Fruit fly (Drosophila melanogaster): ENCODE measurements around the gene Abp1.

Abp1 gene

dm6 chr3L:13486041-13486859 lies at the start of gene Abp1, which contains the start of gene Tgi:
Abp1 (minus strand) TSS chr3L:13486280.
Tgi (plus strand) TSS chr3L:13486797.
- no peak for TF ChIP-seq pan (optimal IDR thresholded peaks at IDR 0.05)
- no peak for TF ChIP-seq Dll (optimal IDR thresholded peaks at IDR 0.05)
- TF ChIP-seq usp (GFP tag; optimal IDR thresholded peaks at IDR 0.05), result no peak
- no peak for TF ChIP-seq psq (optimal IDR thresholded peaks at IDR 0.05)
- TF ChIP-seq EcR (GFP tag; optimal IDR thresholded peaks at IDR 0.05), result no peak

DNA sequence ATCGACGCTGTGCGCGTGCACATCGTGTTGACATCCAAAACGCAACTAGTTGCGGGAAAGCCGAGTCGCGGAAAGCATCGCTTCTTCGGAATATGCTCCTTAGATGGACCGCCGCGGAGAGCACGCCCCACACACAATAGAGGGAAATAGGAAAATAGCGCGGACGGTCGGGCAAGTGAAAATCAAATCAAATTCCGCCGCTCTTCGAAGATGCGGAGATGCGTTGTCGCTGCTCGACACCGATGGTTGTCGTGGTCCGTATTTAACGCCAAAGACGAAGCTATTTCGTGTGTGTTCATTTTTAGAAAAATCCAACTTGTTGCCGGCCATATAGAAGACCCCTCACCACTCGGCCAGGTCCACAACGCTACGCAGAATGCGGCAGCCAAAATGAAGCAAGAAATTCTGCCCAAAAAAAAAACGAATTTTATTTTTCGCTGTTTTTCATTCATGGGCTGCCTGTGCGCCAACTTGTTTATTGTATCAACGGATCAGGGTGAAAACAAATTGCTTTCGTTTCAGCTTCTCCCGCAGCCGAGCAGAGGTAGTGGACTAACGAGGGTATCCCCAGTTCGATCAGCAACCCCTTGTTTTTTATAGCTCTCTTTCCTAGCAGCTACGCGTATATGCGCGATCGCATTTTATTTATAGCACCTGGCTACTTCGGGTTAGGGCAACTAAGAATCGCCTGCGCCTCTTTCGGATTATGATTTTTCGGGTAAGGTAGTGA lies 33.6 kb upstream of the Abp1 start, which contains the start of gene CG10710:
Gene CG10710, minus strand, starts transcription at position 51 of the 730 bp plus-strand sequence.
- TF ChIP-seq psq (optimal IDR thresholded peaks at IDR 0.05) (no peak), Dll (optimal IDR thresholded peaks at IDR 0.05) (no peak), pan (optimal IDR thresholded peaks at IDR 0.05) (no peak), EcR (GFP tag; optimal IDR thresholded peaks at IDR 0.05) (no peak), usp (GFP tag; optimal IDR thresholded peaks at IDR 0.05) (no peak), CG8478 (optimal IDR thresholded peaks at IDR 0.05) (no peak)

dm6 chr3L:13513112-13513538 lies 27.0 kb upstream of the Abp1 start, which contains the start of the genes Vps36 and Liprin-beta:
Vps36 (minus strand) TSS chr3L:13513112.
Liprin-beta (plus strand) TSS chr3L:13513254.
- TF ChIP-seq usp (GFP tag; optimal IDR thresholded peaks at IDR 0.05) (no peak), pan (optimal IDR thresholded peaks at IDR 0.05) (no peak), Dll (optimal IDR thresholded peaks at IDR 0.05) (no peak), CG8478 (optimal IDR thresholded peaks at IDR 0.05) (no peak), psq (optimal IDR thresholded peaks at IDR 0.05) (no peak), EcR (GFP tag; optimal IDR thresholded peaks at IDR 0.05) (no peak)

- TF ChIP-seq pan (optimal IDR thresholded peaks at IDR 0.05), result no peak
- no peak for TF ChIP-seq usp (GFP tag; optimal IDR thresholded peaks at IDR 0.05)
- no peak for TF ChIP-seq EcR (GFP tag; optimal IDR thresholded peaks at IDR 0.05)
- no peak for TF ChIP-seq Dll (optimal IDR thresholded peaks at IDR 0.05)
- no peak for TF ChIP-seq CG8478 (optimal IDR thresholded peaks at IDR 0.05)
- TF ChIP-seq psq (optimal IDR thresholded peaks at IDR 0.05), result no peak
These were observed 17.6 kb upstream of the Abp1 start for dm6 chr3L:13503631-13504030.

DNA sequence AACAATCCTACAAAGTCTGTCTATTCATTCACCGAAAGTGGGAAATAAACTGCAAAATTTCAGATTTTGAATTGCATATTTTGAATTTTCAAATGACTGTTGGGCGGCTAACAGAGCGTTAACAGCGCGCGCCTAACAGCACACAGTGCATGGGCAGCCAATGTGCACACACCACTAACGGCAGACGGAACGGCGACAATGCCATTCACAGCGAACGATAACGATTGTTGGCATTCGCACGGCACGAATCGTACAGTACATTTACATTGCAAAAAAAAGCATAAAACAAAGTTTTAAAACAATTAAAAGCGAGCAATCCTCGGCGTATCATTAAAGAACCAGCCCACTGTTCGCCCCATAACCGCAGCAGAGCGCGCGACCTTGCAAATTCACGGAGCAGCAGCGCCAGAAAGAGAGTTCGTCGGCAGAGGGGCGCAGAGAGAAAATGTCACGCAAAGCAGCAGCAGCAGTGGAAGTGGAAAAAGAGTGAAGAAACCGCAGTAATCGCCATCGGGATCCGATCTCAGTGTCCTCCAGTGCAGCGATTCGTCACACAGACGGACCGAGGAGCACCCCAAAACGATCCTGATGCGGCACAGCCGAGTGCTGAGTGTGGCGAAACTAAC lies 16.5 kb upstream of the Abp1 start, which contains the start of gene Spt20:
Gene Spt20, plus strand, starts transcription at position 224 of the 626 bp plus-strand sequence.
- no peak for TF ChIP-seq Dll (optimal IDR thresholded peaks at IDR 0.05)
- no peak for TF ChIP-seq pan (optimal IDR thresholded peaks at IDR 0.05)
- no peak for TF ChIP-seq CG8478 (optimal IDR thresholded peaks at IDR 0.05)
- no peak for TF ChIP-seq psq (optimal IDR thresholded peaks at IDR 0.05)
- TF ChIP-seq usp (GFP tag; optimal IDR thresholded peaks at IDR 0.05), result no peak
- no peak for TF ChIP-seq EcR (GFP tag; optimal IDR thresholded peaks at IDR 0.05)

dm6 chr3L:13499932-13500719 lies 14.0 kb upstream of the Abp1 start:
- TF ChIP-seq usp (GFP tag; optimal IDR thresholded peaks at IDR 0.05), result no peak
- TF ChIP-seq EcR (GFP tag; optimal IDR thresholded peaks at IDR 0.05), result no peak
- no peak for TF ChIP-seq CG8478 (optimal IDR thresholded peaks at IDR 0.05)
- no peak for TF ChIP-seq pan (optimal IDR thresholded peaks at IDR 0.05)
- TF ChIP-seq Dll (optimal IDR thresholded peaks at IDR 0.05), result no peak

- TF ChIP-seq EcR (GFP tag; optimal IDR thresholded peaks at IDR 0.05) (no peak), usp (GFP tag; optimal IDR thresholded peaks at IDR 0.05) (no peak), CG8478 (optimal IDR thresholded peaks at IDR 0.05) (no peak), pan (optimal IDR thresholded peaks at IDR 0.05) (no peak), Dll (optimal IDR thresholded peaks at IDR 0.05) (no peak), psq (optimal IDR thresholded peaks at IDR 0.05) (no peak)
These were observed 13.5 kb upstream of the Abp1 start for dm6 chr3L:13499531-13499930.

- TF ChIP-seq Dll (optimal IDR thresholded peaks at IDR 0.05) (no peak), pan (optimal IDR thresholded peaks at IDR 0.05) (no peak), usp (GFP tag; optimal IDR thresholded peaks at IDR 0.05) (no peak), psq (optimal IDR thresholded peaks at IDR 0.05) (no peak), CG8478 (optimal IDR thresholded peaks at IDR 0.05) (no peak)
These were observed 11.8 kb upstream of the Abp1 start for dm6 chr3L:13497720-13498355.

DNA sequence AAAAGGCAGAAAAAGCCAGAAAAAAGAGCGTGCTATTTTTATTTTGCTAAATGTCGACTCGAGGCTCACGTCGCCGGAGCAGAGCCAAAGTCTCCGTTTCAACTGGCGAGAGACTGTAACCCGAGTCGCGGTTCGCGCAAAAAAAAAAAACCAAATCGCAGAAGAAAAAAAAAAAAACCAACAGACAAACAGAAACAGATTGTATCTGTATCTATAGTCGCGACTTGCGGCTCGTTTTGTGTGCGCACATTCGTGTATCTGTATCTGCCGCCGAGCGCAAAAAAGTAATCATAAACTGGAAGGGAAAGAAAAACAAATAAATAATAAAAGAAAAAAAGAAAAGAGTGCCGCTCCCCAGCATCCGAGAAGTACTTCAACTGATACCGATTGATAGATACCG lies 9.0 kb upstream of the Abp1 start:
- no peak for TF ChIP-seq pan (optimal IDR thresholded peaks at IDR 0.05)
- no peak for TF ChIP-seq CG8478 (optimal IDR thresholded peaks at IDR 0.05)
- TF ChIP-seq usp (GFP tag; optimal IDR thresholded peaks at IDR 0.05), result no peak
- no peak for TF ChIP-seq Dll (optimal IDR thresholded peaks at IDR 0.05)

DNA sequence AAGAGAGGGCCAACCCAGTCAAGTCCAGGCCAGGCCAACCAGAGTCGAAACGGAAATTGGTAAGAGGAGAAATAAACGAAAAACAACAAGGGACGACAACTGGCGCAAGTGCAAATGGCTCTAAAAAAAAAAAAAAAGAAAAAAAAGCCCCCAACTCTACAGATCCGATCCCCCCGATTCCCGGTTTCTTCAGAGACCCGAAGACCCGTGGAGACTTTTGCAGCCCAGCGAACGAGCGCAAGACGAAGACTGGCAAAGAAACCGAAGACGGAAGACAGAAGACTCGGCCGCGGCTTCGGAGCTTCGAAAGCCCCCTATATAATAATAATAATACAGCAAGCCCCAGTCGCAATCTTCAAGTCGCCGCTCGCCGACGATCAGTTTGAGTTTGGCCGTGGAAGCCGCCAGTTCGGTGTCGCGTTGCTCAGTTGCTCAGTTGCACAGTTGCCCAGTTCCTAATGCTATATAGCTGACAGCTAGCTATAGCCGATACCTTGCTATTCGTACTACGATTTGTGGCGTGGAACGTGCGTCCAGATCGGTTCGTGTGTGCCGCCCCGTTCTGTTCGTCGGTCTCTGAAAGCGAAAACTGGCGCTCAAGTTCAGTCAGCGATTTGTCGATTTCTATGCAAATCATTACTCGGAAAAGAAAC lies 8.4 kb upstream of the Abp1 start:
- no peak for TF ChIP-seq psq (optimal IDR thresholded peaks at IDR 0.05)
- peak; percentile 11 for TF ChIP-seq Dll (optimal IDR thresholded peaks at IDR 0.05)
- TF ChIP-seq EcR (GFP tag; optimal IDR thresholded peaks at IDR 0.05), result peak in 1 of 2 experiments; percentile 7

Measured in whole organism.